Fruit fly (Drosophila melanogaster) whole organism, embryonic: ENCODE measurements around the gene CG14309.

Experiments used
- Awh ChIP-seq: fragments of 200-800 bp; sonication (Bioruptor generic); IDR thresholded peaks from 2 replicates; pipeline ENCODE4, ENCODE4 v1.3.6; 2022; ENCODE audit warnings: missing biosample characterization, missing genetic modification characterization
- CG10147 ChIP-seq: fragments of 200-800 bp; sonication (Bioruptor generic); optimal IDR thresholded peaks from 2 replicates; lab custom pipeline; 2019; ENCODE audit warnings: missing biosample characterization, mild to moderate bottlenecking, missing genetic modification characterization, moderate library complexity
- CG11247 ChIP-seq: fragments of 200-800 bp; sonication (Bioruptor generic); IDR thresholded peaks from 2 replicates; pipeline ENCODE4 v1.3.6; 2022; ENCODE audit warnings: missing biosample characterization, missing genetic modification characterization
- CG11696 ChIP-seq: fragments of 200-800 bp; sonication (Bioruptor generic); IDR thresholded peaks from 2 replicates; pipeline ENCODE4 v1.3.6; 2022; ENCODE audit warnings: missing biosample characterization, missing genetic modification characterization
- CG13894 ChIP-seq: fragments of 200-800 bp; sonication (Bioruptor generic); optimal IDR thresholded peaks from 3 replicates; lab custom pipeline; 2018; ENCODE audit warnings: missing biosample characterization, mild to moderate bottlenecking, missing genetic modification characterization, moderate library complexity
- CG1832 ChIP-seq: fragments of 200-800 bp; sonication (Bioruptor generic); optimal IDR thresholded peaks from 2 replicates; lab custom pipeline; 2017; ENCODE audit warnings: missing biosample characterization, mild to moderate bottlenecking, missing genetic modification characterization, inconsistent platforms
- CG3163 ChIP-seq: fragments of 200-800 bp; sonication (Bioruptor generic); optimal IDR thresholded peaks from 3 replicates; lab custom pipeline; 2016; ENCODE audit warnings: missing biosample characterization, missing genetic modification characterization
- CG5953 ChIP-seq: fragments of 200-800 bp; sonication (Bioruptor generic); IDR thresholded peaks from 2 replicates; pipeline ENCODE4 v1.3.6; 2022; ENCODE audit warnings: missing biosample characterization, missing genetic modification characterization
- CG6683 ChIP-seq: fragments of 200-800 bp; sonication (Bioruptor generic); optimal IDR thresholded peaks from 2 replicates; lab custom pipeline; 2017; ENCODE audit warnings: missing biosample characterization, mild to moderate bottlenecking, missing genetic modification characterization, missing genetic modification reagents
- CG7372 ChIP-seq: fragments of 200-800 bp; sonication (Bioruptor generic); IDR thresholded peaks from 2 replicates; pipeline ENCODE4 v1.3.6; 2022; ENCODE audit warnings: missing biosample characterization, missing genetic modification characterization
- CG8281 ChIP-seq: fragments of 200-800 bp; sonication (Bioruptor generic); optimal IDR thresholded peaks from 2 replicates; lab custom pipeline; 2018; ENCODE audit warnings: missing biosample characterization, mild to moderate bottlenecking, missing genetic modification characterization, moderate library complexity
- CG8765 ChIP-seq: fragments of 200-800 bp; sonication (Bioruptor generic); IDR thresholded peaks from 2 replicates; pipeline ENCODE4 v1.3.6; 2022; ENCODE audit warnings: missing biosample characterization, missing genetic modification characterization
- CTCF ChIP-seq: fragments of 200-800 bp; sonication (Bioruptor generic); optimal IDR thresholded peaks from 2 replicates; lab custom pipeline; 2017; ENCODE audit warnings: missing biosample characterization, mild to moderate bottlenecking, missing genetic modification characterization, moderate library complexity
- Drgx ChIP-seq: fragments of 200-800 bp; sonication (Bioruptor generic); IDR thresholded peaks from 2 replicates; pipeline ENCODE4 v1.3.6; 2022; ENCODE audit warnings: missing biosample characterization, missing genetic modification characterization
- E2f1 ChIP-seq: fragments of 200-800 bp; sonication (Bioruptor generic); IDR thresholded peaks from 2 replicates; pipeline ENCODE4 v1.3.6; 2022; ENCODE audit warnings: missing biosample characterization, missing genetic modification characterization
- GATAe ChIP-seq: fragments of 200-800 bp; sonication (Bioruptor generic); conservative IDR thresholded peaks from 2 replicates; pipeline ENCODE4 v1.3.6; 2022; ENCODE audit warnings: missing biosample characterization, missing genetic modification characterization
- Gug ChIP-seq: fragments of 200-800 bp; sonication (Bioruptor generic); IDR thresholded peaks from 4 replicates; pipeline ENCODE4 v1.3.6; 2022; ENCODE audit warnings: missing biosample characterization, missing genetic modification characterization
- Lpt ChIP-seq: fragments of >200 bp; optimal IDR thresholded peaks from 2 replicates; lab custom pipeline; 2018; ENCODE audit warnings: missing biosample characterization, missing genetic modification characterization
- Pdp1 ChIP-seq, 2 experiments: fragments of 200-800 bp; sonication (Bioruptor generic); optimal IDR thresholded peaks; 3 replicates each; lab custom pipeline; 2016; ENCODE audit warnings: missing biosample characterization in 2 of 2, missing genetic modification characterization in 2 of 2, mild to moderate bottlenecking in 1 of 2, moderate library complexity in 1 of 2
- Rfx ChIP-seq: fragments of 200-800 bp; sonication (Bioruptor generic); IDR thresholded peaks from 2 replicates; pipeline ENCODE4 v1.3.6; 2022; ENCODE audit warnings: missing biosample characterization, missing genetic modification characterization
- Sin3A ChIP-seq: fragments of >200 bp; optimal IDR thresholded peaks from 2 replicates; lab custom pipeline; 2018
- Vsx1 ChIP-seq: fragments of 200-800 bp; sonication (Bioruptor generic); optimal IDR thresholded peaks from 2 replicates; lab custom pipeline; 2017; ENCODE audit warnings: missing biosample characterization, mild to moderate bottlenecking, missing genetic modification characterization, missing genetic modification reagents
- Xrp1 ChIP-seq: fragments of 200-800 bp; sonication (Bioruptor generic); IDR thresholded peaks from 2 replicates; pipeline ENCODE4 v1.3.6; 2022; ENCODE audit warnings: missing biosample characterization, missing genetic modification characterization
- al ChIP-seq: fragments of 200-800 bp; sonication (Bioruptor generic); IDR thresholded peaks from 2 replicates; pipeline ENCODE4 v1.3.6; 2022; ENCODE audit warnings: missing biosample characterization, missing genetic modification characterization
- ap ChIP-seq: fragments of 200-800 bp; sonication (Bioruptor generic); IDR thresholded peaks from 2 replicates; pipeline ENCODE4 v1.3.6; 2022; ENCODE audit warnings: missing biosample characterization, missing genetic modification characterization
- btn ChIP-seq: fragments of 200-800 bp; sonication (Bioruptor generic); optimal IDR thresholded peaks from 2 replicates; lab custom pipeline; 2016; ENCODE audit warnings: missing biosample characterization, missing genetic modification characterization
- cwo ChIP-seq: fragments of 200-800 bp; sonication (Bioruptor generic); optimal IDR thresholded peaks from 3 replicates; lab custom pipeline; 2017; ENCODE audit warnings: missing biosample characterization, missing genetic modification characterization, mild to moderate bottlenecking, moderate library complexity, missing genetic modification reagents
- danr ChIP-seq: fragments of 200-800 bp; sonication (Bioruptor generic); IDR thresholded peaks from 2 replicates; pipeline ENCODE4 v1.3.6; 2022; ENCODE audit warnings: missing biosample characterization, missing genetic modification characterization
- exex ChIP-seq: fragments of 200-800 bp; sonication (Bioruptor generic); optimal IDR thresholded peaks from 4 replicates; lab custom pipeline; 2018; ENCODE audit warnings: missing biosample characterization, mild to moderate bottlenecking, missing genetic modification characterization, moderate library complexity
- grn ChIP-seq: fragments of 200-800 bp; sonication (Bioruptor generic); optimal IDR thresholded peaks from 3 replicates; lab custom pipeline; 2017; ENCODE audit warnings: missing biosample characterization, missing genetic modification characterization
- gsb ChIP-seq: fragments of 200-800 bp; sonication (Bioruptor generic); IDR thresholded peaks from 2 replicates; pipeline ENCODE4 v1.3.6; 2022; ENCODE audit warnings: missing biosample characterization, missing genetic modification characterization
- hbn ChIP-seq: fragments of 200-800 bp; sonication (Bioruptor generic); IDR thresholded peaks from 2 replicates; pipeline ENCODE4 v1.3.6; 2022; ENCODE audit warnings: missing biosample characterization, missing genetic modification characterization; ENCODE audit not compliant: partially characterized antibody
- hkb ChIP-seq, 2 experiments: fragments of 200-800 bp in 1 of 2; fragments of >200 bp in 1 of 2; sonication (Bioruptor generic) in 1 of 2; IDR thresholded peaks in 1 of 2; optimal IDR thresholded peaks in 1 of 2; 2 replicates each; pipeline versions ENCODE4 v1.3.6 to Lab custom; 2017 to 2022; ENCODE audit warnings: missing biosample characterization in 1 of 2, missing genetic modification characterization in 1 of 2
- klu ChIP-seq: fragments of 200-800 bp; sonication (Bioruptor generic); IDR thresholded peaks from 2 replicates; pipeline ENCODE4 v1.3.6; 2022; ENCODE audit warnings: missing biosample characterization, missing genetic modification characterization
- lab ChIP-seq: fragments of 200-800 bp; sonication (Bioruptor generic); optimal IDR thresholded peaks from 3 replicates; lab custom pipeline; 2017; ENCODE audit warnings: missing biosample characterization, missing genetic modification characterization, mild to moderate bottlenecking, moderate library complexity, missing genetic modification reagents
- lilli ChIP-seq: fragments of 200-800 bp; sonication (Bioruptor generic); optimal IDR thresholded peaks from 3 replicates; lab custom pipeline; 2016; ENCODE audit warnings: missing biosample characterization, missing genetic modification characterization
- lov ChIP-seq, 2 experiments: fragments of 200-800 bp in 1 of 2; fragments of >200 bp in 1 of 2; sonication (Bioruptor generic) in 1 of 2; IDR thresholded peaks in 1 of 2; optimal IDR thresholded peaks in 1 of 2; 2 replicates in 1 of 2; 3 replicates in 1 of 2; pipeline versions ENCODE4 v1.3.6 to Lab custom; 2017 to 2022; ENCODE audit warnings: missing biosample characterization in 1 of 2, missing genetic modification characterization in 1 of 2
- luna ChIP-seq: fragments of 200-800 bp; sonication (Bioruptor generic); optimal IDR thresholded peaks from 2 replicates; lab custom pipeline; 2016; ENCODE audit warnings: missing biosample characterization, missing genetic modification characterization
- mam ChIP-seq: fragments of 200-800 bp; sonication (Bioruptor generic); optimal IDR thresholded peaks from 3 replicates; lab custom pipeline; 2016; ENCODE audit warnings: missing biosample characterization, missing genetic modification characterization
- prd ChIP-seq, 3 experiments: fragments of >200 bp in 2 of 3; fragments of 200-800 bp in 1 of 3; sonication (Bioruptor generic) in 1 of 3; optimal IDR thresholded peaks in 2 of 3; IDR thresholded peaks in 1 of 3; 2 replicates in 2 of 3; 3 replicates in 1 of 3; pipeline versions ENCODE4 v1.3.6 to Lab custom; 2017 to 2022; ENCODE audit warnings: missing biosample characterization in 1 of 3, missing genetic modification characterization in 1 of 3
- ranshi ChIP-seq: fragments of 200-800 bp; sonication (Bioruptor generic); IDR thresholded peaks from 2 replicates; pipeline ENCODE4 v1.3.6; 2022; ENCODE audit warnings: missing biosample characterization, missing genetic modification characterization
- sd ChIP-seq: fragments of 200-800 bp; sonication (Bioruptor generic); optimal IDR thresholded peaks from 3 replicates; lab custom pipeline; 2018; ENCODE audit warnings: missing biosample characterization, mild to moderate bottlenecking, missing genetic modification characterization, moderate library complexity
- sens ChIP-seq: fragments of 200-800 bp; sonication (Bioruptor generic); peaks from one replicate; lab custom pipeline; 2016; ENCODE audit warnings: missing biosample characterization, missing genetic modification characterization
- sens-2 ChIP-seq: fragments of 200-800 bp; sonication (Bioruptor generic); IDR thresholded peaks from 2 replicates; pipeline ENCODE4 v1.3.6; 2022; ENCODE audit warnings: missing biosample characterization, missing genetic modification characterization
- sob ChIP-seq: fragments of 200-800 bp; sonication (Bioruptor generic); IDR thresholded peaks from 2 replicates; pipeline ENCODE4 v1.3.6; 2022; ENCODE audit warnings: missing biosample characterization, missing genetic modification characterization
- tna ChIP-seq: fragments of 200-800 bp; sonication (Bioruptor generic); IDR thresholded peaks from 2 replicates; pipeline ENCODE4 v1.3.6; 2022; ENCODE audit warnings: missing biosample characterization, missing genetic modification characterization; ENCODE audit not compliant: partially characterized antibody
- tup ChIP-seq: fragments of 200-800 bp; sonication (Bioruptor generic); optimal IDR thresholded peaks from 2 replicates; lab custom pipeline; 2016; ENCODE audit warnings: missing biosample characterization, mild to moderate bottlenecking, missing genetic modification characterization, moderate library complexity

CG14309 gene

dm6 chr3R:18398460-18398901, 13.6 kb upstream of the CG14309 start (continued):
- TF ChIP-seq btn (GFP tag; lab: Kevin White, UChicago) (no peak), GATAe (GFP tag; lab: Robert Waterston, UW) (0 out of 2 replicates have a peak, but pooled peaks have one; percentile 9), gsb (GFP tag; lab: Robert Waterston, UW) (no peak), hbn (GFP tag; lab: Robert Waterston, UW) (no peak), sens-2 (GFP tag; lab: Robert Waterston, UW) (no peak), danr (GFP tag; lab: Robert Waterston, UW) (no peak), CG1832 (GFP tag; lab: Kevin White, UChicago) (peak; percentile 44), Sin3A (lab: Kevin White, UChicago) (no peak), Rfx (GFP tag; lab: Robert Waterston, UW) (peak; percentile 5; the same call in 1 of the 2 replicates), ap (GFP tag; lab: Robert Waterston, UW) (no peak), cwo (GFP tag; lab: Kevin White, UChicago) (peak; percentile 86), mam (GFP tag; lab: Kevin White, UChicago) (no peak)

dm6 chr3R:18397834-18398378, 13.0 kb upstream of the CG14309 start:
- peak; percentile 31; the same call in 1 of the 2 replicates for TF ChIP-seq sob (GFP tag; lab: Robert Waterston, UW)
- no peak for TF ChIP-seq CG13894 (tag; lab: Kevin White, UChicago)
- TF ChIP-seq E2f1 (GFP tag; lab: Robert Waterston, UW): peak; percentile 57; the same call in 1 of the 2 replicates
- peak; percentile 43; the same call in 1 of the 2 replicates for TF ChIP-seq klu (GFP tag; lab: Robert Waterston, UW)
- TF ChIP-seq prd (optimal IDR thresholded peaks at IDR 0.05; lab: Kevin White, UChicago): no peak
- TF ChIP-seq prd (GFP tag; IDR thresholded peaks at IDR 0.05; lab: Robert Waterston, UW): peak; percentile 9; the same call in 1 of the 3 replicates
- peak; percentile 53 for TF ChIP-seq Drgx (GFP tag; lab: Robert Waterston, UW)
- peak; percentile 33 for TF ChIP-seq exex
- TF ChIP-seq CG8281 (tag; lab: Kevin White, UChicago): peak; percentile 3
- TF ChIP-seq CG11696 (GFP tag; lab: Robert Waterston, UW): peak; percentile 71
- no peak for TF ChIP-seq hkb (optimal IDR thresholded peaks at IDR 0.05; lab: Kevin White, UChicago)
- TF ChIP-seq hkb (GFP tag; IDR thresholded peaks at IDR 0.05; lab: Robert Waterston, UW): peak; percentile 65
- TF ChIP-seq ranshi (GFP tag; lab: Robert Waterston, UW): peak; percentile 44; the same call in 1 of the 2 replicates
- no peak for TF ChIP-seq CTCF (GFP tag; lab: Kevin White, UChicago)
- TF ChIP-seq CG7372: peak; percentile 9; the same call in 1 of the 2 replicates
- TF ChIP-seq CG6683 (GFP tag; lab: Kevin White, UChicago): no peak
- TF ChIP-seq Xrp1 (GFP tag; lab: Robert Waterston, UW): no peak
- no peak for TF ChIP-seq lov (optimal IDR thresholded peaks at IDR 0.05; lab: Kevin White, UChicago)
- peak; percentile 51; the same call in 1 of the 3 replicates for TF ChIP-seq lov (GFP tag; IDR thresholded peaks at IDR 0.05; lab: Robert Waterston, UW)
- TF ChIP-seq Vsx1 (GFP tag; lab: Kevin White, UChicago): peak; percentile 85
- TF ChIP-seq Awh (GFP tag; lab: Robert Waterston, UW): peak; percentile 46; the same call in 1 of the 2 replicates
- peak; percentile 28 for TF ChIP-seq lilli (GFP tag; lab: Kevin White, UChicago)
- TF ChIP-seq grn (GFP tag; lab: Kevin White, UChicago): peak; percentile 63
- peak; percentile 45 for TF ChIP-seq lab (GFP tag; lab: Kevin White, UChicago)
- TF ChIP-seq sens (GFP tag; lab: Kevin White, UChicago): peak; percentile 2
- peak; percentile 31; the same call in 1 of the 2 replicates for TF ChIP-seq al
- TF ChIP-seq luna (GFP tag; lab: Kevin White, UChicago): no peak
- TF ChIP-seq Gug (GFP tag; lab: Robert Waterston, UW): 0 out of 4 replicates have a peak, but pooled peaks have one; percentile 5
- TF ChIP-seq CG11247 (GFP tag; lab: Robert Waterston, UW): peak; percentile 44
- TF ChIP-seq CG5953 (GFP tag; lab: Robert Waterston, UW): no peak
- TF ChIP-seq sd (tag; lab: Kevin White, UChicago): peak; percentile 77
- TF ChIP-seq tup (GFP tag; lab: Kevin White, UChicago): no peak
- peak in 1 of 2 experiments; percentile 89 for TF ChIP-seq Pdp1 (GFP tag; optimal IDR thresholded peaks at IDR 0.05; lab: Kevin White, UChicago)
- TF ChIP-seq Lpt (GFP tag; lab: Kevin White, UChicago): no peak
- TF ChIP-seq CG8765 (GFP tag; lab: Robert Waterston, UW): peak; percentile 58; the same call in 1 of the 2 replicates
- TF ChIP-seq CG3163 (GFP tag; lab: Kevin White, UChicago): no peak
- peak; percentile 57 for TF ChIP-seq sens-2 (GFP tag; lab: Robert Waterston, UW)
- TF ChIP-seq CG10147: no peak
- no peak for TF ChIP-seq tna (GFP tag; lab: Robert Waterston, UW)
